Worm (Caenorhabditis elegans): Measurements from ENCODE around the gene Y43F4A.1.

- no peak for TF ChIP-seq efl-1 (optimal IDR thresholded peaks at IDR 0.05)
- TF ChIP-seq efl-1 (GFP tag; optimal IDR thresholded peaks at IDR 0.05 in 1 of 2) = no peak
- no peak for TF ChIP-seq lin-35 (GFP tag; optimal IDR thresholded peaks at IDR 0.05)
- no peak for TF ChIP-seq lin-15B (tag; optimal IDR thresholded peaks at IDR 0.05)
- no peak for TF ChIP-seq nhr-84 (tag; optimal IDR thresholded peaks at IDR 0.05)
- no peak for TF ChIP-seq dpl-1 (GFP tag; optimal IDR thresholded peaks at IDR 0.05)
- no peak for TF ChIP-seq unc-62 (GFP tag; optimal IDR thresholded peaks at IDR 0.05)
- TF ChIP-seq ama-1 (optimal IDR thresholded peaks at IDR 0.05) = no peak
- TF ChIP-seq fkh-10 (GFP tag; optimal IDR thresholded peaks at IDR 0.05) = no peak
- TF ChIP-seq mef-2 (tag; optimal IDR thresholded peaks at IDR 0.05) = no peak
- no peak for TF ChIP-seq pqm-1 (tag; optimal IDR thresholded peaks at IDR 0.05)
- no peak for TF ChIP-seq sptf-1 (tag; optimal IDR thresholded peaks at IDR 0.05)
- no peak for TF ChIP-seq Y116A8C.19 (tag; optimal IDR thresholded peaks at IDR 0.05; ENCODE audit: borderline replicate concordance)
Observed at ce11 chrIII:13246265-13246664, 23.4 kb downstream of the Y43F4A.1 start, which contains the start of gene anoh-1.
